Worm (Caenorhabditis elegans) whole organism, L3 larva: Measurements from ENCODE around the gene grd-6.
A peak's percentile ranks its signal among the peaks of the same experiment; 100 is the strongest.

Source experiments
- R02D3.7 ChIP-seq: fragments of 150-350 bp; optimal IDR thresholded peaks from 2 replicates; lab custom pipeline; 2014; ENCODE audit warnings: missing biosample characterization, missing genetic modification characterization
- ceh-16 ChIP-seq: sonication (generic microtip); optimal IDR thresholded peaks from 2 replicates; lab custom pipeline; 2017; ENCODE audit warnings: missing biosample characterization, missing genetic modification characterization
- ceh-82 ChIP-seq: fragments of 150-350 bp; optimal IDR thresholded peaks from 2 replicates; lab custom pipeline; 2014; ENCODE audit warnings: missing biosample characterization, missing genetic modification characterization
- egl-27 ChIP-seq: sonication (generic microtip); optimal IDR thresholded peaks from 4 replicates; lab custom pipeline; 2017; ENCODE audit warnings: missing biosample characterization, missing genetic modification reagents, missing genetic modification characterization
- elt-2 ChIP-seq: sonication (generic microtip); optimal IDR thresholded peaks from 2 replicates; lab custom pipeline; 2016; ENCODE audit warnings: missing genetic modification reagents, mild to moderate bottlenecking, missing genetic modification characterization, missing compliant biosample characterization
- fos-1 ChIP-seq: fragments of 150-350 bp; optimal IDR thresholded peaks from 2 replicates; lab custom pipeline; 2014; ENCODE audit warnings: missing biosample characterization, missing genetic modification characterization
- lsy-12 ChIP-seq: sonication (generic microtip); optimal IDR thresholded peaks from 2 replicates; lab custom pipeline; 2016; ENCODE audit warnings: mild to moderate bottlenecking, missing genetic modification characterization, missing compliant biosample characterization
- nhr-12 ChIP-seq: fragments of 150-350 bp; optimal IDR thresholded peaks from 2 replicates; lab custom pipeline; 2014; ENCODE audit warnings: missing biosample characterization, missing genetic modification characterization
- nhr-25 ChIP-seq: sonication (generic microtip); optimal IDR thresholded peaks from 2 replicates; lab custom pipeline; 2017; ENCODE audit warnings: missing biosample characterization, missing genetic modification characterization
- nhr-28 ChIP-seq: fragments of 150-350 bp; optimal IDR thresholded peaks from 2 replicates; lab custom pipeline; 2014; ENCODE audit warnings: missing biosample characterization, missing genetic modification characterization
- ztf-11 ChIP-seq: fragments of 150-350 bp; optimal IDR thresholded peaks from 2 replicates; lab custom pipeline; 2014; ENCODE audit warnings: missing biosample characterization, missing genetic modification characterization

- TF ChIP-seq ceh-82 (tag; lab: Kevin White, UChicago) (no peak), fos-1 (tag; lab: Kevin White, UChicago) (no peak), nhr-12 (tag; lab: Kevin White, UChicago) (no peak), lsy-12 (tag; lab: Kevin White, UChicago) (no peak), ztf-11 (tag; lab: Kevin White, UChicago) (no peak), nhr-25 (tag; lab: Kevin White, UChicago) (peak; percentile 38), egl-27 (tag; lab: Kevin White, UChicago) (no peak), elt-2 (tag; lab: Kevin White, UChicago) (no peak), R02D3.7 (no peak), nhr-28 (no peak), ceh-16 (tag; lab: Kevin White, UChicago) (no peak)
These were observed 3.3 kb downstream of the grd-6 start for ce11 chrV:9224981-9225380.
